Fruit fly (Drosophila melanogaster) whole organism, pupa: ENCODE results near the gene RpL24-like.

Source experiments
- CG12605 ChIP-seq: fragments of 200-800 bp; sonication (Bioruptor generic); IDR thresholded peaks from 2 replicates; pipeline ENCODE4 v1.3.6; 2022; ENCODE audit warnings: missing biosample characterization, missing genetic modification characterization
- CG13204 ChIP-seq: fragments of 200-800 bp; sonication (Bioruptor generic); optimal IDR thresholded peaks from 2 replicates; lab custom pipeline; 2018; ENCODE audit warnings: missing biosample characterization, mild to moderate bottlenecking, missing genetic modification characterization, moderate library complexity
- CG14655 ChIP-seq: fragments of 200-800 bp; sonication (Bioruptor generic); optimal IDR thresholded peaks from 3 replicates; lab custom pipeline; 2017; ENCODE audit warnings: mild to moderate bottlenecking, missing biosample characterization, missing genetic modification reagents, missing genetic modification characterization
- CG32121 ChIP-seq: fragments of 200-800 bp; sonication (Bioruptor generic); IDR thresholded peaks from 2 replicates; pipeline ENCODE4 v1.3.6; 2022; ENCODE audit warnings: missing biosample characterization, missing genetic modification characterization
- CG4496 ChIP-seq: fragments of 200-800 bp; sonication (Bioruptor generic); IDR thresholded peaks from 3 replicates; pipeline ENCODE4 v1.3.6; 2022; ENCODE audit warnings: missing biosample characterization, missing genetic modification characterization
- CG8159 ChIP-seq: fragments of 200-800 bp; sonication (Bioruptor generic); optimal IDR thresholded peaks from 3 replicates; lab custom pipeline; 2018; ENCODE audit warnings: missing biosample characterization, mild to moderate bottlenecking, missing genetic modification characterization, moderate library complexity
- CG8301 ChIP-seq: fragments of 200-800 bp; sonication (Bioruptor generic); optimal IDR thresholded peaks from 2 replicates; lab custom pipeline; 2018; ENCODE audit warnings: missing biosample characterization, mild to moderate bottlenecking, missing genetic modification characterization
- CG9948 ChIP-seq: fragments of 200-800 bp; sonication (Bioruptor generic); optimal IDR thresholded peaks from 2 replicates; lab custom pipeline; 2018; ENCODE audit warnings: missing biosample characterization, mild to moderate bottlenecking, missing genetic modification characterization, moderate library complexity
- D1 ChIP-seq: fragments of 200-800 bp; sonication (Bioruptor generic); optimal IDR thresholded peaks from 2 replicates; lab custom pipeline; 2018; ENCODE audit warnings: missing biosample characterization, mild to moderate bottlenecking, missing genetic modification characterization, moderate library complexity
- Ets98B ChIP-seq: fragments of 200-800 bp; sonication (Bioruptor generic); IDR thresholded peaks from 2 replicates; pipeline ENCODE4 v1.3.6; 2022; ENCODE audit warnings: missing biosample characterization, missing genetic modification characterization
- Pif1B ChIP-seq: fragments of 200-800 bp; sonication (Bioruptor generic); optimal IDR thresholded peaks from 3 replicates; lab custom pipeline; 2016; ENCODE audit warnings: missing biosample characterization, missing genetic modification characterization
- Snoo ChIP-seq: fragments of 200-800 bp; sonication (Bioruptor generic); optimal IDR thresholded peaks from 3 replicates; lab custom pipeline; 2017; ENCODE audit warnings: missing biosample characterization, mild to moderate bottlenecking, missing genetic modification characterization, inconsistent platforms
- gl ChIP-seq: fragments of 200-800 bp; sonication (Bioruptor generic); optimal IDR thresholded peaks from 2 replicates; lab custom pipeline; 2018; ENCODE audit warnings: missing biosample characterization, mild to moderate bottlenecking, missing genetic modification characterization
- rn ChIP-seq: fragments of 200-800 bp; sonication (Bioruptor generic); IDR thresholded peaks from 2 replicates; pipeline ENCODE4 v1.3.6; 2022; ENCODE audit warnings: missing biosample characterization, missing genetic modification characterization

DNA sequence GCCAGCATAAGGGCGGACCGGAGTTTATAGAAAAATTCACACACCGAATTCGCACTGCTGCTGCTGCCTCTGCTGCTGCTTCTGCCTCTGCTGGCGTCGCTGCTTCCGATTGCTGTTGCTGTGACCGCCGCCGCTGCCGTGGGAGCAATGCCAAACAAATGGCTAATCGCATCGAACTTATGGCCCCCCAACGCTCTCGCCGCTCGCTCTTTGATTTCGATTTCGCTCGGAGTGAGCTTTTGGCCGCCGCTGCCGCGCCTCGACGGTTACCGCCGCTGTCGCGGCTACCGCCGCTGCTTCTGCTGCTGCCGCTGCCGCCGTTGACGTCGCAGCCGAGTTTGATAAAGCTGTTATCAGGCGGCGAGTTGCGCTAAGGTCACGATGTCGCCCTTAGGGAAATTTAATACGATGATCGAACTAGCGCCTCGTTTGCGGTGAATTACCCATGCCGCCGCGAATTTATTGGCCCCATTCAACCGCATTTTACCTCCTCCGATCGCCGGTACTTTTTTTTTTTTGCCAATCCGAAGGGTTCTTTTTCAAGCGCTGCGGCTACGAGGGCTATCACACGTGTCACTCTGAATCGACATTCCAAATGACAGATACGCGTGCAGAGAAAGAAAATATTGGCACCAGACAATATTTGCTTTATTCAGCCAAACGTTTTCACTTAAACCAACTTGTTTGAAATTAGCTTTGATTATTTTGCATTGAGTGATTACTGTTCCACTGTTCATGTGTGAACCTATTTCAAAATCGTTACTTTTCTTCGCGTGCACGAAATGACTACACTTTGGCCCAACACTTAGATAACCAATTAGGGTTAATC is 26.9 kb upstream of the RpL24-like start:
- TF ChIP-seq CG32121 (GFP tag; lab: Robert Waterston, UW) (no peak), CG9948 (tag; lab: Kevin White, UChicago) (no peak), D1 (no peak), CG12605 (GFP tag; lab: Robert Waterston, UW) (no peak), Pif1B (GFP tag; lab: Kevin White, UChicago) (no peak), rn (no peak), CG14655 (GFP tag; lab: Kevin White, UChicago) (no peak), Ets98B (no peak), gl (tag; lab: Kevin White, UChicago) (no peak), CG8301 (no peak), Snoo (tag; lab: Kevin White, UChicago) (no peak), CG13204 (GFP tag; lab: Kevin White, UChicago) (no peak), CG8159 (tag; lab: Kevin White, UChicago) (no peak), CG4496 (GFP tag; lab: Robert Waterston, UW) (no peak)
